Fruit fly (Drosophila melanogaster): Measurements from ENCODE around the gene CG33648.

DNA sequence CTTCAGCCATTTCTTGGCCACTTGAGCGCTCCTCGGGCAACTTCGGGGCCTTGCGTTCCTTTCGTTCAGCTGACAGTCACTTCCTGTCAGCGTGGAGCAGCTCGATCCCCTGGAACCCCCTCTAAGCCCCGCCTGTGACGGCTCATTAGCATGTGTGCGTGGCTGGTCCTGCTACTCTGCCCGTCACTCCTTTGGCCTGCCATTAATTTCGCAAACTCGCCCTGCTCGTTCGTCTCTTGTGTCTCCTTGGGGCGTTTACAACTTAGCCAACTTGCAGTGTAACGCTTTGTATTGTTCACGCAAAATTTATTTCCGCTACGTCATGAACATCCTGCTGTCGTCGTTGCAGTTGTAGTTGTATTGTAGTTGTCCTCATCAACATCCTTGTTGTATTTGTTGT is 13.6 kb upstream of the CG33648 start:
- no peak for TF ChIP-seq usp (GFP tag; optimal IDR thresholded peaks at IDR 0.05)
- TF ChIP-seq Antp (GFP tag; optimal IDR thresholded peaks at IDR 0.05) = no peak
- TF ChIP-seq run (tag; optimal IDR thresholded peaks at IDR 0.05) = no peak
- TF ChIP-seq Fer3 (tag; optimal IDR thresholded peaks at IDR 0.05) = no peak

All from whole organism, embryonic.